Fruit fly (Drosophila melanogaster) whole organism, embryonic: ENCODE measurements around the gene CG42237.

Experiments used
- Adf1 ChIP-seq: fragments of 200-800 bp; sonication (Bioruptor generic); IDR thresholded peaks from 2 replicates; pipeline ENCODE4 v1.3.6; 2022; ENCODE audit warnings: missing biosample characterization, missing genetic modification characterization
- Antp ChIP-seq: fragments of 200-800 bp; sonication (Bioruptor generic); optimal IDR thresholded peaks from 3 replicates; lab custom pipeline; 2016; ENCODE audit warnings: missing biosample characterization, missing genetic modification characterization
- B-H1 ChIP-seq: fragments of 200-800 bp; sonication (Bioruptor generic); IDR thresholded peaks from 3 replicates; pipeline ENCODE4 v1.3.6; 2022; ENCODE audit warnings: missing biosample characterization, missing genetic modification characterization
- Bdp1 ChIP-seq: fragments of 200-800 bp; sonication (Bioruptor generic); optimal IDR thresholded peaks from 3 replicates; lab custom pipeline; 2016; ENCODE audit warnings: missing biosample characterization, missing genetic modification characterization
- CG10147 ChIP-seq: fragments of 200-800 bp; sonication (Bioruptor generic); optimal IDR thresholded peaks from 2 replicates; lab custom pipeline; 2019; ENCODE audit warnings: missing biosample characterization, mild to moderate bottlenecking, missing genetic modification characterization, moderate library complexity
- CG1233 ChIP-seq: fragments of 200-800 bp; sonication (Bioruptor generic); optimal IDR thresholded peaks from 4 replicates; lab custom pipeline; 2018; ENCODE audit warnings: missing biosample characterization, mild to moderate bottlenecking, missing genetic modification characterization
- CG14014 ChIP-seq: fragments of 200-800 bp; sonication (Bioruptor generic); IDR thresholded peaks from 2 replicates; pipeline ENCODE4 v1.3.6; 2022; ENCODE audit warnings: missing biosample characterization, missing genetic modification characterization
- CG14050 ChIP-seq: fragments of 200-800 bp; sonication (Bioruptor generic); IDR thresholded peaks from 3 replicates; pipeline ENCODE4 v1.3.6; 2022; ENCODE audit warnings: missing biosample characterization, missing genetic modification characterization
- CG14710 ChIP-seq: fragments of 200-800 bp; sonication (Bioruptor generic); optimal IDR thresholded peaks from 3 replicates; lab custom pipeline; 2019; ENCODE audit warnings: missing biosample characterization, mild to moderate bottlenecking, missing genetic modification characterization, moderate library complexity
- CG14860 ChIP-seq: fragments of 200-800 bp; sonication (Bioruptor generic); IDR thresholded peaks from 3 replicates; pipeline ENCODE4 v1.3.6; 2022; ENCODE audit warnings: missing biosample characterization, missing genetic modification characterization; ENCODE audit not compliant: partially characterized antibody
- CG15073 ChIP-seq: fragments of 200-800 bp; sonication (Bioruptor generic); optimal IDR thresholded peaks from 2 replicates; lab custom pipeline; 2016; ENCODE audit warnings: missing biosample characterization, missing genetic modification characterization
- CG1602 ChIP-seq: fragments of 200-800 bp; sonication (Bioruptor generic); optimal IDR thresholded peaks from 3 replicates; lab custom pipeline; 2016; ENCODE audit warnings: missing biosample characterization, missing genetic modification characterization
- CG16779 ChIP-seq: fragments of 200-800 bp; sonication (Bioruptor generic); IDR thresholded peaks from 2 replicates; pipeline ENCODE4 v1.3.6; 2022; ENCODE audit warnings: missing biosample characterization, missing genetic modification characterization
- CG16813 ChIP-seq: fragments of 200-800 bp; sonication (Bioruptor generic); IDR thresholded peaks from 3 replicates; pipeline ENCODE4 v1.3.6; 2022; ENCODE audit warnings: missing biosample characterization, missing genetic modification characterization; ENCODE audit not compliant: partially characterized antibody
- CG17328 ChIP-seq: fragments of 200-800 bp; sonication (Bioruptor generic); IDR thresholded peaks from 2 replicates; pipeline ENCODE4 v1.3.6; 2022; ENCODE audit warnings: missing biosample characterization, missing genetic modification characterization
- CG2889 ChIP-seq: fragments of 200-800 bp; sonication (Bioruptor generic); IDR thresholded peaks from 3 replicates; pipeline ENCODE4 v1.3.6; 2022; ENCODE audit warnings: missing biosample characterization, missing genetic modification characterization
- CG34422 ChIP-seq: fragments of 200-800 bp; sonication (Bioruptor generic); IDR thresholded peaks from 3 replicates; pipeline ENCODE4 v1.3.6; 2022; ENCODE audit warnings: missing biosample characterization, missing genetic modification characterization
- CG4854 ChIP-seq: fragments of 200-800 bp; sonication (Bioruptor generic); optimal IDR thresholded peaks from 2 replicates; lab custom pipeline; 2016; ENCODE audit warnings: missing biosample characterization, missing genetic modification characterization, inconsistent platforms
- CG6175 ChIP-seq: fragments of 200-800 bp; sonication (Bioruptor generic); IDR thresholded peaks from 3 replicates; pipeline ENCODE4 v1.3.6; 2022; ENCODE audit warnings: missing biosample characterization, missing genetic modification characterization
- CG7963 ChIP-seq: fragments of 200-800 bp; sonication (Bioruptor generic); IDR thresholded peaks from 3 replicates; pipeline ENCODE4 v1.3.6; 2022; ENCODE audit warnings: missing biosample characterization, missing genetic modification characterization; ENCODE audit not compliant: partially characterized antibody
- CG9215 ChIP-seq: fragments of 200-800 bp; sonication (Bioruptor generic); IDR thresholded peaks from 2 replicates; pipeline ENCODE4 v1.3.6; 2022; ENCODE audit warnings: missing biosample characterization, missing genetic modification characterization
- CG9609 ChIP-seq: fragments of 200-800 bp; sonication (Bioruptor generic); optimal IDR thresholded peaks from 3 replicates; lab custom pipeline; 2016; ENCODE audit warnings: missing biosample characterization, missing genetic modification characterization
- D19B ChIP-seq: fragments of 200-800 bp; sonication (Bioruptor generic); optimal IDR thresholded peaks from 2 replicates; lab custom pipeline; 2017; ENCODE audit warnings: missing biosample characterization, mild to moderate bottlenecking, missing genetic modification characterization
- Dad ChIP-seq: fragments of 200-800 bp; sonication (Bioruptor generic); optimal IDR thresholded peaks from 3 replicates; lab custom pipeline; 2016; ENCODE audit warnings: missing biosample characterization, missing genetic modification characterization
- E2f1 ChIP-seq: fragments of 200-800 bp; sonication (Bioruptor generic); IDR thresholded peaks from 2 replicates; pipeline ENCODE4 v1.3.6; 2022; ENCODE audit warnings: missing biosample characterization, missing genetic modification characterization
- Elba2 ChIP-seq: fragments of 200-800 bp; sonication (Bioruptor generic); optimal IDR thresholded peaks from 3 replicates; lab custom pipeline; 2016; ENCODE audit warnings: missing biosample characterization, missing genetic modification characterization
- H15 ChIP-seq: fragments of 200-800 bp; sonication (Bioruptor generic); IDR thresholded peaks from 3 replicates; pipeline ENCODE4 v1.3.6; 2022; ENCODE audit warnings: missing biosample characterization, missing genetic modification characterization
- Hr51 ChIP-seq, 2 experiments: fragments of 200-800 bp; sonication (Bioruptor generic); optimal IDR thresholded peaks; 2 replicates in 1 of 2; 3 replicates in 1 of 2; lab custom pipeline; 2016 to 2018; ENCODE audit warnings: missing biosample characterization in 2 of 2, missing genetic modification characterization in 2 of 2, mild to moderate bottlenecking in 1 of 2, moderate library complexity in 1 of 2
- Lhr ChIP-seq: fragments of 200-800 bp; sonication (Bioruptor generic); optimal IDR thresholded peaks from 3 replicates; lab custom pipeline; 2017; ENCODE audit warnings: mild to moderate bottlenecking, missing biosample characterization, missing genetic modification reagents, missing genetic modification characterization
- Lpt ChIP-seq: fragments of >200 bp; optimal IDR thresholded peaks from 2 replicates; lab custom pipeline; 2018; ENCODE audit warnings: missing biosample characterization, missing genetic modification characterization
- Myb ChIP-seq: fragments of 200-800 bp; sonication (Bioruptor generic); optimal IDR thresholded peaks from 2 replicates; lab custom pipeline; 2016; ENCODE audit warnings: missing biosample characterization, missing genetic modification characterization
- Oaz ChIP-seq: fragments of 200-800 bp; sonication (Bioruptor generic); IDR thresholded peaks from 2 replicates; pipeline ENCODE4 v1.3.6; 2022; ENCODE audit warnings: missing biosample characterization, missing genetic modification characterization
- Sox102F ChIP-seq: fragments of 200-800 bp; sonication (Bioruptor generic); optimal IDR thresholded peaks from 2 replicates; lab custom pipeline; 2018; ENCODE audit warnings: missing biosample characterization, mild to moderate bottlenecking, missing genetic modification characterization, moderate library complexity
- Sry-β ChIP-seq: fragments of 200-800 bp; sonication (Bioruptor generic); optimal IDR thresholded peaks from 2 replicates; lab custom pipeline; 2018; ENCODE audit warnings: missing biosample characterization, mild to moderate bottlenecking, missing genetic modification characterization, moderate library complexity
- TFAM ChIP-seq: fragments of 200-800 bp; sonication (Bioruptor generic); optimal IDR thresholded peaks from 2 replicates; lab custom pipeline; 2017; ENCODE audit warnings: missing biosample characterization, missing genetic modification characterization, inconsistent platforms
- bowl ChIP-seq: fragments of 200-800 bp; sonication (Bioruptor generic); IDR thresholded peaks from 2 replicates; pipeline ENCODE4 v1.3.6; 2022; ENCODE audit warnings: missing biosample characterization, missing genetic modification characterization
- bsh ChIP-seq, 2 experiments: fragments of 200-800 bp; sonication (Bioruptor generic); optimal IDR thresholded peaks; 2 replicates each; lab custom pipeline; 2017 to 2018; ENCODE audit warnings: mild to moderate bottlenecking in 2 of 2, missing biosample characterization in 2 of 2, missing genetic modification characterization in 2 of 2, moderate library complexity in 1 of 2
- crp ChIP-seq, 2 experiments: fragments of 200-800 bp; sonication (Bioruptor generic); optimal IDR thresholded peaks; 2 replicates in 1 of 2; 3 replicates in 1 of 2; lab custom pipeline; 2017; ENCODE audit warnings: missing biosample characterization in 2 of 2, missing genetic modification characterization in 2 of 2, mild to moderate bottlenecking in 1 of 2, moderate library complexity in 1 of 2
- esg ChIP-seq: fragments of 200-800 bp; sonication (Bioruptor generic); conservative IDR thresholded peaks from 2 replicates; pipeline ENCODE4 v1.3.6; 2022; ENCODE audit warnings: missing biosample characterization, missing genetic modification characterization
- ftz-f1 ChIP-seq: fragments of 200-800 bp; sonication (Bioruptor generic); optimal IDR thresholded peaks from 2 replicates; lab custom pipeline; 2016; ENCODE audit warnings: missing biosample characterization, missing genetic modification characterization
- gce ChIP-seq: fragments of 200-800 bp; sonication (Bioruptor generic); IDR thresholded peaks from 3 replicates; pipeline ENCODE4 v1.3.6; 2022; ENCODE audit warnings: missing biosample characterization, missing genetic modification characterization
- jing ChIP-seq: fragments of 200-800 bp; sonication (Bioruptor generic); optimal IDR thresholded peaks from 2 replicates; lab custom pipeline; 2018; ENCODE audit warnings: missing biosample characterization, mild to moderate bottlenecking, missing genetic modification characterization
- knrl ChIP-seq: fragments of 200-800 bp; sonication (Bioruptor generic); IDR thresholded peaks from 3 replicates; pipeline ENCODE4 v1.3.6; 2022; ENCODE audit warnings: missing biosample characterization, missing genetic modification characterization; ENCODE audit not compliant: partially characterized antibody
- lov ChIP-seq, 2 experiments: fragments of 200-800 bp in 1 of 2; fragments of >200 bp in 1 of 2; sonication (Bioruptor generic) in 1 of 2; IDR thresholded peaks in 1 of 2; optimal IDR thresholded peaks in 1 of 2; 2 replicates in 1 of 2; 3 replicates in 1 of 2; pipeline versions ENCODE4 v1.3.6 to Lab custom; 2017 to 2022; ENCODE audit warnings: missing biosample characterization in 1 of 2, missing genetic modification characterization in 1 of 2
- odd ChIP-seq: fragments of 200-800 bp; sonication (Bioruptor generic); optimal IDR thresholded peaks from 2 replicates; lab custom pipeline; 2017; ENCODE audit warnings: missing biosample characterization, mild to moderate bottlenecking, missing genetic modification characterization
- pros ChIP-seq: fragments of 200-800 bp; sonication (Bioruptor generic); optimal IDR thresholded peaks from 3 replicates; lab custom pipeline; 2019; ENCODE audit warnings: missing biosample characterization, mild to moderate bottlenecking, missing genetic modification characterization, moderate library complexity
- pzg ChIP-seq: fragments of 200-800 bp; sonication (Bioruptor generic); optimal IDR thresholded peaks from 3 replicates; lab custom pipeline; 2018; ENCODE audit warnings: missing biosample characterization, mild to moderate bottlenecking, missing genetic modification characterization, moderate library complexity
- sob ChIP-seq: fragments of 200-800 bp; sonication (Bioruptor generic); IDR thresholded peaks from 2 replicates; pipeline ENCODE4 v1.3.6; 2022; ENCODE audit warnings: missing biosample characterization, missing genetic modification characterization
- vnd ChIP-seq: fragments of 200-800 bp; sonication (Bioruptor generic); IDR thresholded peaks from 3 replicates; pipeline ENCODE4 v1.3.6; 2022; ENCODE audit warnings: missing biosample characterization, missing genetic modification characterization; ENCODE audit not compliant: partially characterized antibody

The CG42237 gene

DNA sequence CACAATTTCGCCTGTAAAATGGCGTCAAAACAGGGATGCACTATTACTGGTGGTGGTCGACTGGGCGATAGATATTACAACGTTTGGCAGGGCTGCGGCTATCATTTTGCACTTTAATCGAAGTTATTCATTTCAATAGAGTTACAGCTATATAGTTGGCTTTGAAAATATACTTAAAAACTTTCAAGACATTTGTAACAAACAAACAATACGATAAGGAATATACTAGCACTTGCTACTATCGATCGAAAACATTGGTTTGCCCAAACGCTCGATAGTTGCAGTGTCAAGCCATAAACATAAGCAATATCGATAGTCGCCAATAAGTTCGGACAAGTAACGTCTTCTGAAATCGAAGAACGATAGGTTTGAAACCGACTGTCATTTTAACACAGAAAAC lies 44.5 kb downstream of the CG42237 start, which contains the start of the genes Bap60 and CG12096 (continued):
- no peak for TF ChIP-seq gce
- TF ChIP-seq H15 (GFP tag; lab: Robert Waterston, UW), result no peak
- TF ChIP-seq CG1233, result peak; percentile 62
- peak in 1 of 2 experiments; percentile 45 for TF ChIP-seq crp (GFP tag; optimal IDR thresholded peaks at IDR 0.05; lab: Kevin White, UChicago)
- TF ChIP-seq CG14050 (GFP tag; lab: Robert Waterston, UW), result peak; percentile 39; the same call in 1 of the 3 replicates
- peak; percentile 66; the same call in 1 of the 2 replicates for TF ChIP-seq sob (GFP tag; lab: Robert Waterston, UW)
- TF ChIP-seq CG14014, result peak; percentile 56; the same call in 1 of the 2 replicates
- TF ChIP-seq pros (GFP tag; lab: Kevin White, UChicago), result no peak
- TF ChIP-seq lov (optimal IDR thresholded peaks at IDR 0.05; lab: Kevin White, UChicago), result no peak
- no peak for TF ChIP-seq lov (GFP tag; IDR thresholded peaks at IDR 0.05; lab: Robert Waterston, UW)
- TF ChIP-seq CG16813, result peak; percentile 96
- TF ChIP-seq CG9215, result peak; percentile 80
- TF ChIP-seq B-H1 (GFP tag; lab: Robert Waterston, UW), result peak; percentile 31; the same call in 1 of the 3 replicates
- peak; percentile 97 for TF ChIP-seq knrl (GFP tag; lab: Robert Waterston, UW)
- TF ChIP-seq CG17328 (GFP tag; lab: Robert Waterston, UW), result peak; percentile 35; the same call in 1 of the 2 replicates
- TF ChIP-seq pzg, result peak; percentile 80
- peak; percentile 73 for TF ChIP-seq Antp (GFP tag; lab: Kevin White, UChicago)
- TF ChIP-seq CG1602, result peak; percentile 62
- TF ChIP-seq CG10147 (GFP tag; lab: Kevin White, UChicago), result peak; percentile 79
- peak; percentile 47 for TF ChIP-seq Lhr (GFP tag; lab: Kevin White, UChicago)
- no peak for TF ChIP-seq TFAM
- TF ChIP-seq CG6175, result no peak
- peak; percentile 26 for TF ChIP-seq jing (GFP tag; lab: Kevin White, UChicago)
- TF ChIP-seq Adf1 (GFP tag; lab: Robert Waterston, UW), result 0 out of 2 replicates have a peak, but pooled peaks have one; percentile 15
- peak; percentile 95 for TF ChIP-seq vnd (GFP tag; lab: Robert Waterston, UW)
- TF ChIP-seq Dad, result peak; percentile 72
- TF ChIP-seq Oaz, result no peak
- TF ChIP-seq D19B, result no peak
- TF ChIP-seq CG9609 (GFP tag; lab: Kevin White, UChicago), result peak; percentile 69
- TF ChIP-seq Hr51 (GFP tag; optimal IDR thresholded peaks at IDR 0.05; lab: Kevin White, UChicago), result peak; percentile 75 to 76
- TF ChIP-seq CG4854 (GFP tag; lab: Kevin White, UChicago), result peak; percentile 56
- TF ChIP-seq CG15073, result no peak
- TF ChIP-seq odd (GFP tag; lab: Kevin White, UChicago), result peak; percentile 44
- TF ChIP-seq Elba2 (GFP tag; lab: Kevin White, UChicago), result peak; percentile 82
- peak; percentile 88 for TF ChIP-seq CG14710 (tag; lab: Kevin White, UChicago)
- TF ChIP-seq CG2889 (GFP tag; lab: Robert Waterston, UW), result 0 out of 3 replicates have a peak, but pooled peaks have one; percentile 46
- TF ChIP-seq bsh (GFP tag; optimal IDR thresholded peaks at IDR 0.05; lab: Kevin White, UChicago), result peak in 1 of 2 experiments; percentile 65
- TF ChIP-seq CG16779 (GFP tag; lab: Robert Waterston, UW), result no peak
- TF ChIP-seq bowl, result no peak
- peak; percentile 94 for TF ChIP-seq CG14860
- TF ChIP-seq Sry-β (GFP tag; lab: Kevin White, UChicago), result peak; percentile 11
- TF ChIP-seq Lpt, result no peak
- peak; percentile 8; the same call in 1 of the 3 replicates for TF ChIP-seq CG34422 (GFP tag; lab: Robert Waterston, UW)
- peak; percentile 65 for TF ChIP-seq Sox102F (GFP tag; lab: Kevin White, UChicago)
- no peak for TF ChIP-seq ftz-f1
- peak; percentile 37; the same call in 1 of the 2 replicates for TF ChIP-seq E2f1
- peak; percentile 43 for TF ChIP-seq Bdp1 (GFP tag; lab: Kevin White, UChicago)
- peak; percentile 81 for TF ChIP-seq CG7963 (GFP tag; lab: Robert Waterston, UW)
- peak; percentile 93 for TF ChIP-seq Myb (GFP tag; lab: Kevin White, UChicago)
- TF ChIP-seq esg (GFP tag; lab: Robert Waterston, UW), result peak; percentile 65
